Fruit fly (Drosophila melanogaster): ENCODE data around the gene Npc2c.

Gene Npc2c

DNA sequence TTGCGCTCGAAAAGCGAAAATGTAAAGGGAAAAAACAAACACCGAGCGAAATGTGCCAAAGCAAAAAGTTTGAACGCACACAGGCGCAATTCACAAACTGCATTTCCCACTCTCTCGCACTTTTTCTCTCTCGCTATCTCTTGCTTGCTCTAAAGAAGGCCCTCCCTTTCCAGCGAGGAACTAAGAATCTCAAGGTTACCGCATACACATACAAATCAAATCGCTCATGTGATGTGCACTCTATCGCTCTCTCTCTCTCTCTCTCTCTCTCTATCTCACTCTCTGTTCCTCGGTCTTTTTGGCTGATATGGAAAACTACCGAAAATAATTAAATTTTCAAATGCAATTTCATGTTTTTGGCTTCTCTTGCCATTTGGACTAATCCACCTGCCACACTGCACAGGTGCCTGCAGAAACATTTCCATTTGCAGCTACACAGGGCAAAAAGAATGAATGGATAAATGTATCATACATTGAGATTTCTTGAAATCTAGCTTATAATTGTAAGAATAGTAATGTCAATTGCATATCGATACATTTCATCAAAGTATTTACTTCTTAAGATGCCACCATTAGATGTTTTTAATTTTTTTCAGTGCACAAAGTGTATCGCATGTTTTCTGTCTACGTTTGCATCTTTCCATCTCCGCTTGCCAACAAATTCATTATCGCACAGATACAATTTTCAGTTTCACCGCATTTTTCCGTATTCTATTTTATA is 19.4 kb downstream of the Npc2c start (continued):
- TF ChIP-seq usp (GFP tag; optimal IDR thresholded peaks at IDR 0.05) (no peak), CG33213 (GFP tag; optimal IDR thresholded peaks at IDR 0.05) (no peak), Myb (GFP tag; optimal IDR thresholded peaks at IDR 0.05) (no peak), prd (optimal IDR thresholded peaks at IDR 0.05) (no peak), prd (GFP tag; IDR thresholded peaks at IDR 0.05) (peak; percentile 64), Dfd (GFP tag; optimal IDR thresholded peaks at IDR 0.05) (no peak), ab (GFP tag; optimal IDR thresholded peaks at IDR 0.05) (no peak), CG8281 (tag; optimal IDR thresholded peaks at IDR 0.05) (no peak), ac (GFP tag; optimal IDR thresholded peaks at IDR 0.05) (no peak), crol (GFP tag; IDR thresholded peaks at IDR 0.05) (no peak), tll (GFP tag; optimal IDR thresholded peaks at IDR 0.05) (no peak), ken (GFP tag; IDR thresholded peaks at IDR 0.05) (peak; percentile 52; the same call in 1 of the 3 replicates), CHES-1-like (GFP tag; optimal IDR thresholded peaks at IDR 0.05) (no peak), CG10431 (GFP tag; optimal IDR thresholded peaks at IDR 0.05) (no peak), ttk (GFP tag; IDR thresholded peaks at IDR 0.05) (no peak; the same call in 1 of the 2 replicates), Hmx (GFP tag; optimal IDR thresholded peaks at IDR 0.05) (no peak), nerfin-2 (GFP tag; IDR thresholded peaks at IDR 0.05; ENCODE audit: partially characterized antibody) (no peak; the same call in 1 of the 2 replicates), sob (GFP tag; IDR thresholded peaks at IDR 0.05) (0 out of 2 replicates have a peak, but pooled peaks have one; percentile 26), CG13894 (tag; optimal IDR thresholded peaks at IDR 0.05) (no peak), CG13123 (GFP tag; optimal IDR thresholded peaks at IDR 0.05) (no peak), pan (optimal IDR thresholded peaks at IDR 0.05) (no peak), pan (GFP tag; optimal IDR thresholded peaks at IDR 0.05 in 1 of 2, IDR thresholded peaks at IDR 0.05 in 1 of 2) (no peak), nmo (GFP tag; optimal IDR thresholded peaks at IDR 0.05) (peak; percentile 38), tgo (GFP tag; IDR thresholded peaks at IDR 0.05) (peak; percentile 30; the same call in 1 of the 3 replicates), CG42726 (GFP tag; IDR thresholded peaks at IDR 0.05; ENCODE audit: partially characterized antibody) (no peak), CG34422 (GFP tag; IDR thresholded peaks at IDR 0.05) (peak; percentile 61; the same call in 2 of the 3 replicates), E2f2 (GFP tag; IDR thresholded peaks at IDR 0.05) (no peak), CG4730 (GFP tag; IDR thresholded peaks at IDR 0.05) (no peak), CG7786 (GFP tag; optimal IDR thresholded peaks at IDR 0.05) (no peak), CG18011 (GFP tag; optimal IDR thresholded peaks at IDR 0.05) (no peak), rib (GFP tag; IDR thresholded peaks at IDR 0.05) (no peak), Rfx (GFP tag; IDR thresholded peaks at IDR 0.05) (no peak), lilli (GFP tag; optimal IDR thresholded peaks at IDR 0.05) (no peak), NfI (GFP tag; optimal IDR thresholded peaks at IDR 0.05) (peak; percentile 1), Hr51 (GFP tag; optimal IDR thresholded peaks at IDR 0.05) (peak in 1 of 2 experiments; percentile 51), Pdp1 (GFP tag; optimal IDR thresholded peaks at IDR 0.05) (peak; percentile 17 to 22), Hey (tag; optimal IDR thresholded peaks at IDR 0.05) (no peak), Xbp1 (GFP tag; optimal IDR thresholded peaks at IDR 0.05) (peak; percentile 28), wdn (GFP tag; IDR thresholded peaks at IDR 0.05) (no peak), CG12104 (GFP tag; optimal IDR thresholded peaks at IDR 0.05) (no peak), gsb (GFP tag; IDR thresholded peaks at IDR 0.05) (no peak), gce (GFP tag; IDR thresholded peaks at IDR 0.05) (0 out of 3 replicates have a peak, but pooled peaks have one; percentile 11), repo (GFP tag; optimal IDR thresholded peaks at IDR 0.05) (no peak), vnd (GFP tag; IDR thresholded peaks at IDR 0.05; ENCODE audit: partially characterized antibody) (no peak), MESR4 (GFP tag; optimal IDR thresholded peaks at IDR 0.05) (no peak), Xrp1 (GFP tag; IDR thresholded peaks at IDR 0.05) (0 out of 2 replicates have a peak, but pooled peaks have one; percentile 30), Deaf1 (tag; optimal IDR thresholded peaks at IDR 0.05) (no peak), BtbVII (GFP tag; optimal IDR thresholded peaks at IDR 0.05) (no peak), chm (GFP tag; IDR thresholded peaks at IDR 0.05) (no peak), CG11093 (GFP tag; IDR thresholded peaks at IDR 0.05) (no peak)

Measured in whole organism, embryonic.